Worm (Caenorhabditis elegans): ENCODE results near the gene Y49F6B.19.
"Not testable (repeated sequence)": the region's sequence is repeated elsewhere in the genome, so short reads cannot be mapped to it uniquely, and the experiment has no call there.

The Y49F6B.19 gene

ce11 chrII:3471603-3472002 lies 40.5 kb downstream of the Y49F6B.19 start, which contains the start of gene Y49F6B.13:
Gene Y49F6B.13 (minus strand): TSS chrII:3471703.
- TF ChIP-seq zip-8 (tag; optimal IDR thresholded peaks at IDR 0.05) (no peak), ham-2 (GFP tag; optimal IDR thresholded peaks at IDR 0.05) (no peak), lin-32 (GFP tag; optimal IDR thresholded peaks at IDR 0.05) (no peak), flh-1 (GFP tag; optimal IDR thresholded peaks at IDR 0.05) (no peak), M03D4.4 (tag; optimal IDR thresholded peaks at IDR 0.05) (no peak), mls-2 (tag; optimal IDR thresholded peaks at IDR 0.05) (no peak), unc-120 (tag; optimal IDR thresholded peaks at IDR 0.05; ENCODE audit: poor library complexity, severe bottlenecking) (no peak), sptf-1 (tag; optimal IDR thresholded peaks at IDR 0.05) (no peak), blmp-1 (tag; optimal IDR thresholded peaks at IDR 0.05) (no peak), nhr-76 (tag; optimal IDR thresholded peaks at IDR 0.05) (no peak), drap-1 (GFP tag; optimal IDR thresholded peaks at IDR 0.05) (no peak)

- no peak for TF ChIP-seq mep-1 (tag; optimal IDR thresholded peaks at IDR 0.05)
- TF ChIP-seq ceh-83 (GFP tag; optimal IDR thresholded peaks at IDR 0.05): no peak
These were observed 41.6 kb downstream of the Y49F6B.19 start, which contains the start of gene Y49F6B.20 for ce11 chrII:3470549-3470948. Gene Y49F6B.20 (minus strand): TSS chrII:3470649.

ce11 chrII:3464580-3464979 lies 47.6 kb downstream of the Y49F6B.19 start, which contains the start of gene C16C8.10:
Gene C16C8.10 (minus strand): TSS chrII:3464680.
- TF ChIP-seq nhr-2 (tag; optimal IDR thresholded peaks at IDR 0.05); elt-1 (tag; optimal IDR thresholded peaks at IDR 0.05; ENCODE audit: borderline replicate concordance, insufficient read depth); hlh-1 (tag; optimal IDR thresholded peaks at IDR 0.05): not testable (repeated sequence)

- no peak for TF ChIP-seq ceh-39 (tag; optimal IDR thresholded peaks at IDR 0.05)
- TF ChIP-seq snpc-4 (tag; optimal IDR thresholded peaks at IDR 0.05): no peak
- TF ChIP-seq unc-39 (tag; optimal IDR thresholded peaks at IDR 0.05): no peak
- TF ChIP-seq nhr-76 (tag; optimal IDR thresholded peaks at IDR 0.05): no peak
- TF ChIP-seq elt-1 (tag; optimal IDR thresholded peaks at IDR 0.05; ENCODE audit: borderline replicate concordance, insufficient read depth): no peak
- TF ChIP-seq drap-1 (GFP tag; optimal IDR thresholded peaks at IDR 0.05): no peak
- TF ChIP-seq cnd-1 (tag; optimal IDR thresholded peaks at IDR 0.05): no peak
- TF ChIP-seq tbx-8 (GFP tag; optimal IDR thresholded peaks at IDR 0.05): no peak
- TF ChIP-seq nhr-12 (tag; optimal IDR thresholded peaks at IDR 0.05): no peak
- TF ChIP-seq mls-2 (tag; optimal IDR thresholded peaks at IDR 0.05): no peak
- TF ChIP-seq elt-3 (tag; optimal IDR thresholded peaks at IDR 0.05): no peak
- TF ChIP-seq nhr-2 (tag; optimal IDR thresholded peaks at IDR 0.05): no peak
- no peak for TF ChIP-seq sptf-1 (tag; optimal IDR thresholded peaks at IDR 0.05)
- no peak for TF ChIP-seq unc-62 (GFP tag; optimal IDR thresholded peaks at IDR 0.05)
- TF ChIP-seq ces-1 (GFP tag; optimal IDR thresholded peaks at IDR 0.05): no peak
- TF ChIP-seq unc-120 (tag; optimal IDR thresholded peaks at IDR 0.05; ENCODE audit: poor library complexity, severe bottlenecking): no peak
- no peak for TF ChIP-seq lin-32 (GFP tag; optimal IDR thresholded peaks at IDR 0.05)
- TF ChIP-seq blmp-1 (tag; optimal IDR thresholded peaks at IDR 0.05): no peak
These were observed 49.0 kb downstream of the Y49F6B.19 start, which contains the start of gene C16C8.9 for ce11 chrII:3463097-3463496. Gene C16C8.9 (minus strand): TSS chrII:3463197.

- no peak for TF ChIP-seq elt-3 (tag; optimal IDR thresholded peaks at IDR 0.05)
- TF ChIP-seq lsy-2 (tag; optimal IDR thresholded peaks at IDR 0.05): no peak
- no peak for TF ChIP-seq snpc-4 (tag; optimal IDR thresholded peaks at IDR 0.05)
- no peak for TF ChIP-seq lin-13 (tag; optimal IDR thresholded peaks at IDR 0.05)
- TF ChIP-seq nhr-28 (tag; optimal IDR thresholded peaks at IDR 0.05): no peak
- no peak for TF ChIP-seq drap-1 (GFP tag; optimal IDR thresholded peaks at IDR 0.05)
- TF ChIP-seq ceh-39 (tag; optimal IDR thresholded peaks at IDR 0.05): no peak
- no peak for TF ChIP-seq nhr-2 (tag; optimal IDR thresholded peaks at IDR 0.05)
- TF ChIP-seq pha-4 (tag; optimal IDR thresholded peaks at IDR 0.05): no peak
- TF ChIP-seq hlh-1 (tag; optimal IDR thresholded peaks at IDR 0.05): no peak
- no peak for TF ChIP-seq ztf-11 (tag; optimal IDR thresholded peaks at IDR 0.05)
- no peak for TF ChIP-seq bed-3 (GFP tag; optimal IDR thresholded peaks at IDR 0.05)
- TF ChIP-seq nhr-237 (tag; optimal IDR thresholded peaks at IDR 0.05): no peak
- TF ChIP-seq sem-2 (GFP tag; optimal IDR thresholded peaks at IDR 0.05): no peak
- no peak for TF ChIP-seq mep-1 (tag; optimal IDR thresholded peaks at IDR 0.05)
- TF ChIP-seq mls-2 (tag; optimal IDR thresholded peaks at IDR 0.05): no peak
- TF ChIP-seq tbx-8 (GFP tag; optimal IDR thresholded peaks at IDR 0.05): no peak
These were observed 50.6 kb downstream of the Y49F6B.19 start, which contains the start of gene C16C8.8 for ce11 chrII:3461586-3461985. Gene C16C8.8 (minus strand): TSS chrII:3461686.
